Worm (Caenorhabditis elegans) whole organism, late embryonic: ENCODE data around the gene eif-3.G.

Experiments
- C38D4.7 ChIP-seq: fragments of 200-800 bp; sonication (Bioruptor generic); optimal IDR thresholded peaks from 2 replicates; lab custom pipeline; 2018; ENCODE audit warnings: mild to moderate bottlenecking, missing genetic modification characterization, moderate library complexity, missing compliant biosample characterization
- K09A11.1 ChIP-seq: sonication (generic microtip); optimal IDR thresholded peaks from 2 replicates; lab custom pipeline; 2017; ENCODE audit warnings: antibody characterized with exemption, mild to moderate bottlenecking, missing genetic modification characterization, missing compliant biosample characterization; ENCODE audit not compliant: insufficient read depth
- ahr-1 ChIP-seq: sonication (generic microtip); optimal IDR thresholded peaks from 2 replicates; lab custom pipeline; 2016; ENCODE audit warnings: missing genetic modification characterization, missing compliant biosample characterization
- ama-1 ChIP-seq: fragments of 150-350 bp; optimal IDR thresholded peaks from 2 replicates; lab custom pipeline; 2014
- ceh-19 ChIP-seq: fragments of 200-800 bp; sonication (Bioruptor generic); optimal IDR thresholded peaks from 2 replicates; lab custom pipeline; 2018; ENCODE audit warnings: mild to moderate bottlenecking, missing genetic modification characterization, missing compliant biosample characterization
- ceh-22 ChIP-seq: sonication (generic microtip); optimal IDR thresholded peaks from 2 replicates; lab custom pipeline; 2017; ENCODE audit warnings: missing biosample characterization, missing genetic modification characterization
- ceh-30 ChIP-seq: fragments of 150-350 bp; optimal IDR thresholded peaks from 2 replicates; lab custom pipeline; 2014; ENCODE audit warnings: missing biosample characterization, missing genetic modification characterization
- ceh-31 ChIP-seq: sonication (generic microtip); optimal IDR thresholded peaks from 2 replicates; lab custom pipeline; 2016; ENCODE audit warnings: missing genetic modification characterization, missing compliant biosample characterization
- ceh-48 ChIP-seq: sonication (generic microtip); optimal IDR thresholded peaks from 2 replicates; lab custom pipeline; 2016; ENCODE audit warnings: missing genetic modification characterization, inconsistent platforms, missing compliant biosample characterization
- ceh-9 ChIP-seq: sonication (generic microtip); optimal IDR thresholded peaks from 2 replicates; lab custom pipeline; 2016; ENCODE audit warnings: mild to moderate bottlenecking, missing genetic modification characterization, inconsistent platforms, missing compliant biosample characterization
- che-1 ChIP-seq: sonication (generic microtip); optimal IDR thresholded peaks from 2 replicates; lab custom pipeline; 2016; ENCODE audit warnings: mild to moderate bottlenecking, missing genetic modification characterization, missing compliant biosample characterization
- elt-2 ChIP-seq: sonication (generic microtip); optimal IDR thresholded peaks from 2 replicates; lab custom pipeline; 2016; ENCODE audit warnings: missing genetic modification reagents, missing genetic modification characterization, missing compliant biosample characterization
- elt-4 ChIP-seq: sonication (generic microtip); optimal IDR thresholded peaks from 2 replicates; lab custom pipeline; 2016; ENCODE audit warnings: missing genetic modification characterization, missing compliant biosample characterization
- ets-4 ChIP-seq: sonication (generic microtip); optimal IDR thresholded peaks from 2 replicates; lab custom pipeline; 2016; ENCODE audit warnings: missing genetic modification characterization, missing compliant biosample characterization
- eyg-1 ChIP-seq: sonication (generic microtip); optimal IDR thresholded peaks from 2 replicates; lab custom pipeline; 2016; ENCODE audit warnings: missing genotype, missing genetic modification characterization, missing compliant biosample characterization
- fkh-10 ChIP-seq: fragments of 150-350 bp; optimal IDR thresholded peaks from 2 replicates; lab custom pipeline; 2014; ENCODE audit warnings: missing biosample characterization, missing genetic modification reagents, missing genetic modification characterization
- hlh-15 ChIP-seq: sonication (generic microtip); optimal IDR thresholded peaks from 2 replicates; lab custom pipeline; 2016; ENCODE audit warnings: missing genetic modification characterization, missing compliant biosample characterization
- hlh-30 ChIP-seq: sonication (generic microtip); optimal IDR thresholded peaks from 2 replicates; lab custom pipeline; 2017; ENCODE audit warnings: antibody characterized with exemption, missing genetic modification characterization, missing compliant biosample characterization; ENCODE audit not compliant: insufficient read depth
- lin-11 ChIP-seq: fragments of 200-800 bp; sonication (Bioruptor generic); optimal IDR thresholded peaks from 2 replicates; lab custom pipeline; 2018; ENCODE audit warnings: mild to moderate bottlenecking, missing genetic modification characterization, missing compliant biosample characterization
- mec-3 ChIP-seq: sonication (generic microtip); optimal IDR thresholded peaks from 2 replicates; lab custom pipeline; 2016; ENCODE audit warnings: borderline replicate concordance, missing genetic modification characterization, missing compliant biosample characterization
- nfya-1 ChIP-seq: sonication (generic microtip); optimal IDR thresholded peaks from 2 replicates; lab custom pipeline; 2017; ENCODE audit warnings: missing genetic modification characterization, mild to moderate bottlenecking, missing compliant biosample characterization, antibody characterized with exemption, moderate library complexity
- odd-2 ChIP-seq: sonication (generic microtip); optimal IDR thresholded peaks from 2 replicates; lab custom pipeline; 2017; ENCODE audit warnings: antibody characterized with exemption, mild to moderate bottlenecking, missing genetic modification characterization, missing compliant biosample characterization
- pag-3 ChIP-seq: sonication (generic microtip); optimal IDR thresholded peaks from 2 replicates; lab custom pipeline; 2016; ENCODE audit warnings: missing compliant biosample characterization, missing genetic modification characterization, borderline replicate concordance
- pat-9 ChIP-seq: fragments of 200-800 bp; sonication (Bioruptor generic); optimal IDR thresholded peaks from 2 replicates; lab custom pipeline; 2018; ENCODE audit warnings: mild to moderate bottlenecking, missing genetic modification characterization, moderate library complexity, missing compliant biosample characterization
- pax-1 ChIP-seq: fragments of 150-350 bp; optimal IDR thresholded peaks from 2 replicates; lab custom pipeline; 2014; ENCODE audit warnings: missing biosample characterization, missing genetic modification characterization
- pros-1 ChIP-seq: fragments of 150-350 bp; optimal IDR thresholded peaks from 2 replicates; lab custom pipeline; 2014; ENCODE audit warnings: missing biosample characterization, missing genetic modification reagents, missing genetic modification characterization
- ref-2 ChIP-seq: sonication (generic microtip); optimal IDR thresholded peaks from 2 replicates; lab custom pipeline; 2016; ENCODE audit warnings: missing genetic modification characterization, missing compliant biosample characterization
- sox-4 ChIP-seq: sonication (generic microtip); optimal IDR thresholded peaks from 2 replicates; lab custom pipeline; 2017; ENCODE audit warnings: mild to moderate bottlenecking, missing genetic modification characterization, inconsistent platforms, missing compliant biosample characterization
- syd-9 ChIP-seq: sonication (generic microtip); optimal IDR thresholded peaks from 2 replicates; lab custom pipeline; 2016; ENCODE audit warnings: mild to moderate bottlenecking, missing genetic modification characterization, moderate library complexity, missing compliant biosample characterization
- tbx-7 ChIP-seq: sonication (generic microtip); optimal IDR thresholded peaks from 2 replicates; lab custom pipeline; 2016; ENCODE audit warnings: missing genotype, missing genetic modification characterization, missing compliant biosample characterization
- unc-3 ChIP-seq, 2 experiments: fragments of 200-800 bp in 1 of 2; sonication (Bioruptor generic) in 1 of 2; sonication (generic microtip) in 1 of 2; conservative IDR thresholded peaks in 1 of 2; optimal IDR thresholded peaks in 1 of 2; 2 replicates each; pipeline versions ENCODE4 v1.3.6 to Lab custom; 2016 to 2022; ENCODE audit warnings: missing compliant biosample characterization in 2 of 2, missing genetic modification characterization in 2 of 2, missing genetic modification reagents in 1 of 2
- unc-42 ChIP-seq: sonication (generic microtip); optimal IDR thresholded peaks from 2 replicates; lab custom pipeline; 2016; ENCODE audit warnings: missing genotype, missing genetic modification characterization, missing compliant biosample characterization

The eif-3.G gene

ce11 chrII:8454513-8454912 is 11.9 kb downstream of the eif-3.G start, which contains the start of gene F22B5.5:
F22B5.5 (minus strand) TSS chrII:8454613.
- no peak for TF ChIP-seq mec-3 (tag; lab: Kevin White, UChicago)

DNA sequence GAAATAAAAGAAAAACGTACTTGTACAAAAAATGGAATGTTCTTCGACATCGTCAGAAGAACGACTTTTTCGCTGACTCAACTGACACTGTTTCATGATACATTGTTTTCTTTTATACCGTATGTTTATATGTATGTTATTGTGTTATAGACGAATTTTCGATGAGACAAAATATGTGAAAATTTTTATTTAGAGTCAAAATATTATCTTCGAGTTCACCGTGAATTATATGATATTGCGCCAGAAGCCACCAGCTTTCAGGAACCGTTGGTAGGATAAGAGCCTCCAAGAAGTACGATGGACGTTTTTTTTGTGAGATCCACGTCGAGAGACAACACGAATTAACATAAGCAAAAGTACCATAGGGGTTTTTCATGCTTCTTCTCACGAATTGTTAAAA is 13.5 kb downstream of the eif-3.G start, which contains the start of gene F22B5.6:
Gene F22B5.6, minus strand, starts transcription at position 101 of the 400 bp plus-strand sequence.
- TF ChIP-seq lin-11 (no peak), syd-9 (tag; lab: Kevin White, UChicago) (no peak), ceh-19 (no peak)

DNA sequence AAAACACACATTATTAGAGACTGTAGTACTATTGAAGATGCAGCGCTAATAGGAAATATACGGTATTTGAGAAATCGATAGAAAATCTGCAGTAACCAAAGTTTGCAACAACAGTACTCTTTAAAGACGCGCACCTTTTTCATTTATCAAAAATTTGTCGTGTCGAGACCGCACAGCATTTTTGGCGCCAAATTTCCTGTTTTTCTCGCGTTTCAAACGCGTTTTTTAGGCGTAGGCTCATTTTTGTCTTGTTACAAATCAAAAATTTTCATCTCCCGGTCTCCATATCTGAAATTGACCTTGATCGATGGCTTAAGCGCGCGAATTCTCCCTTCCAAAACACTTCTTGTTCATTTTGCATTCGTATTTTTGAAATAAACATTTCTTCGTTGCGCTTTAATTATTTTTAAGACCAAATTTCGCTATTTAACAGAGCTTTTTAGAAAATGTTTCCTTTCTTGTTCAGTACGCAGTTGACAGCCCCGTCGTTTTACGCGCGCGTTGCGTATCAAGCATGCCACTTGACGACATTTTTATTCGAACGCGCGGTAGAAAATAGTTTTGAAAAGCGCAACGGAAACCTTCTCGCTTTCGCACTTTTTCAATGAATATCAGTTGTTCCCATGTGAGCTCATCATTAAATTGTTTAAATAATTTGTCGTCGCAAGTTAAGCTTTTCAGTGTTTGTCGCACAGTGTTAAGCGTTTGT is 14.3 kb downstream of the eif-3.G start:
- TF ChIP-seq hlh-15 (no peak), K09A11.1 (no peak), ets-4 (tag; lab: Kevin White, UChicago) (no peak), pax-1 (tag; lab: Kevin White, UChicago) (no peak), elt-2 (tag; lab: Kevin White, UChicago) (no peak), fkh-10 (GFP tag; lab: Kevin White, UChicago) (no peak), C38D4.7 (GFP tag; lab: Kevin White, UChicago) (no peak), ama-1 (no peak), ceh-22 (tag; lab: Kevin White, UChicago) (no peak), pros-1 (no peak)

DNA sequence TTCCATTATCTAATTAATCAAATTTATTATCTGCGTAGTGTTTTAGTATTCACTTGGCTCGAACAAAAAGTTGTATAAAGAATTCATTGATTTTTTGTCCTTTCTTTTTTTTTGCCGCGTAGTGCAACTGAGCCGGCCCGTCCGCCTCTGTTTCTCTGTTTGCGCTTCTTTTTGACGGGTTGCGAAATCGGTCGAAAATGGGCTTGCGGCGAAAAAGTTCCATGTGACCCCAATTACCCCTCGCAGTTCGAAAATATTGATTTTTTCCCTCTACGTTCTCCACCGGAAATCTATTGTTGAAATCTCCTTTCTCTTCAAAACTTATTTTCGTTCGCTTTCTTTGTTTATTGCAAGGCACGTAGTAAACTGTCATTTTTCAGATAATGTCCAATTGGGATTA is 14.9 kb downstream of the eif-3.G start, which contains the start of gene zyg-9:
Gene zyg-9, plus strand, starts transcription at position 381 of the 400 bp plus-strand sequence.
- TF ChIP-seq K09A11.1 (no peak), ceh-48 (tag; lab: Kevin White, UChicago) (peak; percentile 43), unc-3 (GFP tag; conservative IDR thresholded peaks at IDR 0.05; lab: Robert Waterston, UW) (no peak), unc-3 (tag; optimal IDR thresholded peaks at IDR 0.05; lab: Kevin White, UChicago) (no peak), hlh-30 (tag; lab: Kevin White, UChicago) (peak; percentile 16), nfya-1 (tag; lab: Kevin White, UChicago) (no peak), ceh-9 (no peak), eyg-1 (tag; lab: Kevin White, UChicago) (no peak), ref-2 (tag; lab: Kevin White, UChicago) (no peak)

- TF ChIP-seq unc-42 = peak; percentile 24
- no peak for TF ChIP-seq pag-3 (tag; lab: Kevin White, UChicago)
These were observed 21.9 kb downstream of the eif-3.G start, which contains the start of gene fars-3 for ce11 chrII:8464448-8464898. fars-3 (plus strand) TSS chrII:8464848.

- TF ChIP-seq ceh-31 (tag; lab: Kevin White, UChicago) (no peak), unc-3 (GFP tag; conservative IDR thresholded peaks at IDR 0.05; lab: Robert Waterston, UW) (no peak), unc-3 (tag; optimal IDR thresholded peaks at IDR 0.05; lab: Kevin White, UChicago) (no peak), lin-11 (no peak), odd-2 (no peak), tbx-7 (tag; lab: Kevin White, UChicago) (no peak), pat-9 (tag; lab: Kevin White, UChicago) (no peak), ahr-1 (tag; lab: Kevin White, UChicago) (no peak), pax-1 (tag; lab: Kevin White, UChicago) (no peak), ref-2 (tag; lab: Kevin White, UChicago) (no peak), che-1 (no peak), ceh-30 (no peak), elt-4 (tag; lab: Kevin White, UChicago) (no peak), sox-4 (no peak)
These were observed 24.3 kb downstream of the eif-3.G start, which contains the start of gene F22B5.10 for ce11 chrII:8466874-8467273. F22B5.10 (plus strand) TSS chrII:8467174.
